Fruit fly (Drosophila melanogaster): ENCODE results near the gene alphaCOP.

DNA sequence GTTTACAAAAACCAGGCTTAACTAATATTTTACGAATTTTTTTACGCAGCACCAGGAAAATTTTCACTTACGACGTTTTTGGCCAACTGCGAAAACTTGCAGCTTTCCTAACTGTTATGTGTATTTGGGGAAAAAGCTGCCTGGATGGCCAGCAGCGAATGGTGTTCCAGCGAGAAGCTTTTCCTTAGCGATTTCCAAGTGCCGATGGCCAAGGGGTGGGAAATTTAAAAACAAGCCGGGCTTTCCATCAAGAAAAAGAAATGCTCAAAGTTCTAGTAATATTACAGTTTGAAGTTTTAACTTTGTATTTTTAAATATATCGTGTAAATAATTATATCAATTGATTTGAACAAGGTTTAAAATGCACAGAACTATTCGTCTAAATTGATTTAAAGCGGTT, 7.3 kb downstream of the alphaCOP start, which contains the start of gene nSyb:
- no peak for TF ChIP-seq CG8478 (optimal IDR thresholded peaks at IDR 0.05)
- TF ChIP-seq Dll (optimal IDR thresholded peaks at IDR 0.05) = no peak
- TF ChIP-seq usp (GFP tag; optimal IDR thresholded peaks at IDR 0.05) = no peak
- no peak for TF ChIP-seq pan (optimal IDR thresholded peaks at IDR 0.05)
- no peak for TF ChIP-seq EcR (GFP tag; optimal IDR thresholded peaks at IDR 0.05)
